Fruit fly (Drosophila melanogaster) whole organism, embryonic: Measurements from ENCODE around the gene CG7333.

ENCODE experiments used
- CG1024 ChIP-seq: fragments of 200-800 bp; sonication (Bioruptor generic); IDR thresholded peaks from 2 replicates; pipeline ENCODE4 v1.3.6; 2022; ENCODE audit warnings: missing biosample characterization, missing genetic modification characterization
- CG12104 ChIP-seq: fragments of 200-800 bp; sonication (Bioruptor generic); optimal IDR thresholded peaks from 3 replicates; lab custom pipeline; 2016; ENCODE audit warnings: missing biosample characterization, missing genetic modification characterization
- CG15479 ChIP-seq: fragments of 200-800 bp; sonication (Bioruptor generic); optimal IDR thresholded peaks from 3 replicates; lab custom pipeline; 2019; ENCODE audit warnings: missing biosample characterization, mild to moderate bottlenecking, missing genetic modification characterization, moderate library complexity
- CG16863 ChIP-seq: fragments of 200-800 bp; sonication (Bioruptor generic); optimal IDR thresholded peaks from 3 replicates; lab custom pipeline; 2016; ENCODE audit warnings: missing biosample characterization, missing genetic modification characterization
- CG17186 ChIP-seq: fragments of 200-800 bp; sonication (Bioruptor generic); optimal IDR thresholded peaks from 3 replicates; lab custom pipeline; 2017; ENCODE audit warnings: missing biosample characterization, missing genetic modification reagents, missing genetic modification characterization
- CG2116 ChIP-seq: fragments of 200-800 bp; sonication (Bioruptor generic); optimal IDR thresholded peaks from 3 replicates; lab custom pipeline; 2018; ENCODE audit warnings: missing biosample characterization, mild to moderate bottlenecking, missing genetic modification characterization
- CG30020 ChIP-seq: fragments of 200-800 bp; optimal IDR thresholded peaks from 2 replicates; lab custom pipeline; 2019; ENCODE audit warnings: missing biosample characterization, mild to moderate bottlenecking, missing genetic modification characterization, moderate library complexity
- CG3281 ChIP-seq: fragments of 200-800 bp; sonication (Bioruptor generic); optimal IDR thresholded peaks from 3 replicates; lab custom pipeline; 2017; ENCODE audit warnings: missing biosample characterization, mild to moderate bottlenecking, missing genetic modification characterization
- CG6254 ChIP-seq: fragments of 200-800 bp; sonication (Bioruptor generic); optimal IDR thresholded peaks from 3 replicates; lab custom pipeline; 2017; ENCODE audit warnings: mild to moderate bottlenecking, missing biosample characterization, missing genetic modification reagents, missing genetic modification characterization
- CG7271 ChIP-seq: fragments of 200-800 bp; sonication (Bioruptor generic); optimal IDR thresholded peaks from 2 replicates; lab custom pipeline; 2018; ENCODE audit warnings: missing biosample characterization, mild to moderate bottlenecking, missing genetic modification characterization, moderate library complexity
- CG7963 ChIP-seq: fragments of 200-800 bp; sonication (Bioruptor generic); IDR thresholded peaks from 3 replicates; pipeline ENCODE4 v1.3.6; 2022; ENCODE audit warnings: missing biosample characterization, missing genetic modification characterization; ENCODE audit not compliant: partially characterized antibody
- CG9817 ChIP-seq: fragments of 200-800 bp; sonication (Bioruptor generic); optimal IDR thresholded peaks from 2 replicates; lab custom pipeline; 2018; ENCODE audit warnings: missing biosample characterization, mild to moderate bottlenecking, missing genetic modification characterization, moderate library complexity
- CrebB ChIP-seq: fragments of 200-800 bp; sonication (Bioruptor generic); optimal IDR thresholded peaks from 3 replicates; lab custom pipeline; 2018; ENCODE audit warnings: missing biosample characterization, mild to moderate bottlenecking, missing genetic modification characterization
- Doc3 ChIP-seq: fragments of 200-800 bp; sonication (Bioruptor generic); IDR thresholded peaks from 3 replicates; pipeline ENCODE4 v1.3.6; 2022; ENCODE audit warnings: missing biosample characterization, missing genetic modification characterization; ENCODE audit not compliant: partially characterized antibody
- Ets65A ChIP-seq: fragments of 200-800 bp; sonication (Bioruptor generic); peaks from one replicate; lab custom pipeline; 2016; ENCODE audit warnings: missing biosample characterization, missing genetic modification characterization
- H2.0 ChIP-seq: fragments of 200-800 bp; sonication (Bioruptor generic); IDR thresholded peaks from 2 replicates; pipeline ENCODE4 v1.3.6; 2022; ENCODE audit warnings: missing biosample characterization, missing genetic modification characterization
- HHEX ChIP-seq: fragments of 200-800 bp; sonication (Bioruptor generic); optimal IDR thresholded peaks from 3 replicates; lab custom pipeline; 2017; ENCODE audit warnings: missing biosample characterization, mild to moderate bottlenecking, missing genetic modification characterization, missing genetic modification reagents
- HLH4C ChIP-seq: fragments of 200-800 bp; sonication (Bioruptor generic); IDR thresholded peaks from 3 replicates; pipeline ENCODE4 v1.3.6; 2022; ENCODE audit warnings: missing biosample characterization, missing genetic modification characterization; ENCODE audit not compliant: partially characterized antibody
- Hmx ChIP-seq: fragments of 200-800 bp; sonication (Bioruptor generic); optimal IDR thresholded peaks from 2 replicates; lab custom pipeline; 2016; ENCODE audit warnings: missing biosample characterization, missing genetic modification characterization
- MTF-1 ChIP-seq: fragments of 200-800 bp; sonication (Bioruptor generic); optimal IDR thresholded peaks from 2 replicates; lab custom pipeline; 2018; ENCODE audit warnings: missing biosample characterization, mild to moderate bottlenecking, missing genetic modification characterization, borderline replicate concordance
- Side ChIP-seq: fragments of 200-800 bp; sonication (Bioruptor generic); optimal IDR thresholded peaks from 2 replicates; lab custom pipeline; 2016; ENCODE audit warnings: missing biosample characterization, missing genetic modification characterization
- Sry-β ChIP-seq: fragments of 200-800 bp; sonication (Bioruptor generic); optimal IDR thresholded peaks from 2 replicates; lab custom pipeline; 2018; ENCODE audit warnings: missing biosample characterization, mild to moderate bottlenecking, missing genetic modification characterization, moderate library complexity
- Sry-δ ChIP-seq: fragments of 200-800 bp; sonication (Bioruptor generic); optimal IDR thresholded peaks from 2 replicates; lab custom pipeline; 2016; ENCODE audit warnings: missing biosample characterization, missing genetic modification characterization
- Stat92E ChIP-seq, 3 experiments: fragments of >200 bp in 2 of 3; fragments of 200-800 bp in 1 of 3; sonication (Bioruptor generic) in 1 of 3; optimal IDR thresholded peaks; 2 replicates each; lab custom pipeline; 2017 to 2019; ENCODE audit warnings: missing biosample characterization in 3 of 3, missing genetic modification characterization in 3 of 3, mild to moderate bottlenecking in 1 of 3, moderate library complexity in 1 of 3
- Usf ChIP-seq: fragments of 200-800 bp; sonication (Bioruptor generic); optimal IDR thresholded peaks from 2 replicates; lab custom pipeline; 2017; ENCODE audit warnings: missing genotype, missing biosample characterization, missing genetic modification characterization
- ash1 ChIP-seq: fragments of 200-800 bp; sonication (Bioruptor generic); optimal IDR thresholded peaks from 2 replicates; lab custom pipeline; 2018; ENCODE audit warnings: missing biosample characterization, mild to moderate bottlenecking, missing genetic modification characterization
- ato ChIP-seq: fragments of 200-800 bp; sonication (Bioruptor generic); IDR thresholded peaks from 2 replicates; pipeline ENCODE4 v1.3.6; 2022; ENCODE audit warnings: missing biosample characterization, missing genetic modification characterization; ENCODE audit not compliant: partially characterized antibody
- caup ChIP-seq: fragments of 200-800 bp; sonication (Bioruptor generic); optimal IDR thresholded peaks from 3 replicates; lab custom pipeline; 2017; ENCODE audit warnings: missing biosample characterization, mild to moderate bottlenecking, missing genetic modification characterization, moderate library complexity; ENCODE audit not compliant: severe bottlenecking
- chif ChIP-seq, 2 experiments: fragments of 200-800 bp; sonication (Bioruptor generic); optimal IDR thresholded peaks; 3 replicates each; lab custom pipeline; 2016; ENCODE audit warnings: missing biosample characterization in 2 of 2, missing genetic modification characterization in 2 of 2
- corto ChIP-seq: fragments of 200-800 bp; sonication (Bioruptor generic); optimal IDR thresholded peaks from 2 replicates; lab custom pipeline; 2016; ENCODE audit warnings: missing biosample characterization, mild to moderate bottlenecking, missing genetic modification characterization, moderate library complexity
- crol ChIP-seq: fragments of 200-800 bp; sonication (Bioruptor generic); IDR thresholded peaks from 2 replicates; pipeline ENCODE4 v1.3.6; 2022; ENCODE audit warnings: missing biosample characterization, missing genetic modification characterization
- dmrt11E ChIP-seq: fragments of 200-800 bp; sonication (Bioruptor generic); optimal IDR thresholded peaks from 3 replicates; lab custom pipeline; 2018; ENCODE audit warnings: missing biosample characterization, mild to moderate bottlenecking, missing genetic modification characterization, moderate library complexity
- dysf ChIP-seq: fragments of 200-800 bp; sonication (Bioruptor generic); IDR thresholded peaks from 3 replicates; pipeline ENCODE4 v1.3.6; 2022; ENCODE audit warnings: missing biosample characterization, missing genetic modification characterization
- grau ChIP-seq: fragments of 200-800 bp; optimal IDR thresholded peaks from 3 replicates; lab custom pipeline; 2019; ENCODE audit warnings: missing biosample characterization, mild to moderate bottlenecking, missing genetic modification characterization, moderate library complexity
- her ChIP-seq: fragments of 200-800 bp; sonication (Bioruptor generic); optimal IDR thresholded peaks from 2 replicates; lab custom pipeline; 2016; ENCODE audit warnings: missing biosample characterization, missing genetic modification characterization
- inv ChIP-seq: fragments of 200-800 bp; sonication (Bioruptor generic); IDR thresholded peaks from 2 replicates; pipeline ENCODE4 v1.3.6; 2022; ENCODE audit warnings: missing biosample characterization, missing genetic modification characterization; ENCODE audit not compliant: partially characterized antibody
- lola ChIP-seq, 3 experiments: fragments of >200 bp in 2 of 3; fragments of 200-800 bp in 1 of 3; sonication (Bioruptor generic) in 1 of 3; optimal IDR thresholded peaks; 2 replicates each; lab custom pipeline; 2017 to 2019; ENCODE audit warnings: missing biosample characterization in 3 of 3, missing genetic modification characterization in 3 of 3, mild to moderate bottlenecking in 1 of 3, moderate library complexity in 1 of 3
- mam ChIP-seq: fragments of 200-800 bp; sonication (Bioruptor generic); optimal IDR thresholded peaks from 3 replicates; lab custom pipeline; 2016; ENCODE audit warnings: missing biosample characterization, missing genetic modification characterization
- pho ChIP-seq: fragments of 200-800 bp; sonication (Bioruptor generic); optimal IDR thresholded peaks from 2 replicates; lab custom pipeline; 2016; ENCODE audit warnings: missing biosample characterization, missing genetic modification characterization
- ro ChIP-seq: fragments of 200-800 bp; sonication (Bioruptor generic); IDR thresholded peaks from 2 replicates; pipeline ENCODE4 v1.3.6; 2022; ENCODE audit warnings: missing biosample characterization, missing genetic modification characterization
- sob ChIP-seq: fragments of 200-800 bp; sonication (Bioruptor generic); IDR thresholded peaks from 2 replicates; pipeline ENCODE4 v1.3.6; 2022; ENCODE audit warnings: missing biosample characterization, missing genetic modification characterization
- stwl ChIP-seq: fragments of 200-800 bp; sonication (Bioruptor generic); optimal IDR thresholded peaks from 3 replicates; lab custom pipeline; 2018; ENCODE audit warnings: missing biosample characterization, mild to moderate bottlenecking, missing genetic modification characterization, moderate library complexity
- trh ChIP-seq: fragments of 200-800 bp; sonication (Bioruptor generic); optimal IDR thresholded peaks from 2 replicates; lab custom pipeline; 2016; ENCODE audit warnings: missing biosample characterization, missing genetic modification characterization
- unc-4 ChIP-seq: fragments of 200-800 bp; sonication (Bioruptor generic); IDR thresholded peaks from 2 replicates; pipeline ENCODE4 v1.3.6; 2022; ENCODE audit warnings: missing biosample characterization, missing genetic modification characterization; ENCODE audit not compliant: partially characterized antibody
- vnd ChIP-seq: fragments of 200-800 bp; sonication (Bioruptor generic); IDR thresholded peaks from 3 replicates; pipeline ENCODE4 v1.3.6; 2022; ENCODE audit warnings: missing biosample characterization, missing genetic modification characterization; ENCODE audit not compliant: partially characterized antibody
- zf30C ChIP-seq: fragments of 200-800 bp; sonication (Bioruptor generic); optimal IDR thresholded peaks from 3 replicates; lab custom pipeline; 2018; ENCODE audit warnings: missing biosample characterization, mild to moderate bottlenecking, missing genetic modification characterization
- zfh2 ChIP-seq: fragments of 200-800 bp; sonication (Bioruptor generic); optimal IDR thresholded peaks from 2 replicates; lab custom pipeline; 2016; ENCODE audit warnings: missing biosample characterization, missing genetic modification characterization

Gene CG7333

dm6 chr3R:19644901-19645204, 44.4 kb downstream of the CG7333 start, which contains the start of gene Nup58 (continued):
- TF ChIP-seq vnd (GFP tag; lab: Robert Waterston, UW) (peak; percentile 76), unc-4 (GFP tag; lab: Robert Waterston, UW) (peak; percentile 80)

dm6 chr3R:19648289-19648916, 48.0 kb downstream of the CG7333 start, which contains the start of the genes CG6195 and CG31220:
CG6195 (minus strand) TSS chr3R:19648410.
CG31220 (plus strand) TSS chr3R:19648487.
- no peak for TF ChIP-seq dmrt11E (tag; lab: Kevin White, UChicago)
- TF ChIP-seq Side (GFP tag; lab: Kevin White, UChicago) = no peak
- TF ChIP-seq ash1 = no peak
- no peak for TF ChIP-seq CrebB (tag; lab: Kevin White, UChicago)
- TF ChIP-seq stwl (tag; lab: Kevin White, UChicago) = peak; percentile 64
- TF ChIP-seq lola (GFP tag; optimal IDR thresholded peaks at IDR 0.05; lab: Kevin White, UChicago) = no peak
- TF ChIP-seq Doc3 (GFP tag; lab: Robert Waterston, UW) = no peak
- TF ChIP-seq CG9817 (tag; lab: Kevin White, UChicago) = no peak
- TF ChIP-seq CG7963 (GFP tag; lab: Robert Waterston, UW) = no peak
- 0 out of 3 replicates have a peak, but pooled peaks have one; percentile 24 for TF ChIP-seq dysf (GFP tag; lab: Robert Waterston, UW)
- TF ChIP-seq CG2116 (GFP tag; lab: Kevin White, UChicago) = peak; percentile 45
- TF ChIP-seq trh (GFP tag; lab: Kevin White, UChicago) = no peak
- peak; percentile 0 for TF ChIP-seq Sry-δ (GFP tag; lab: Kevin White, UChicago)
- no peak for TF ChIP-seq ro (GFP tag; lab: Robert Waterston, UW)
- TF ChIP-seq chif (GFP tag; optimal IDR thresholded peaks at IDR 0.05; lab: Kevin White, UChicago) = peak; percentile 14 to 35
- no peak for TF ChIP-seq inv
- no peak for TF ChIP-seq HLH4C (GFP tag; lab: Robert Waterston, UW)
- 0 out of 2 replicates have a peak, but pooled peaks have one; percentile 28 for TF ChIP-seq sob (GFP tag; lab: Robert Waterston, UW)
- peak; percentile 62 for TF ChIP-seq Ets65A (GFP tag; lab: Kevin White, UChicago)
- no peak for TF ChIP-seq Stat92E (GFP tag; optimal IDR thresholded peaks at IDR 0.05; lab: Kevin White, UChicago)
- TF ChIP-seq Hmx (GFP tag; lab: Kevin White, UChicago) = no peak
- no peak for TF ChIP-seq CG1024 (GFP tag; lab: Robert Waterston, UW)
- 0 out of 2 replicates have a peak, but pooled peaks have one; percentile 10 for TF ChIP-seq ato (GFP tag; lab: Robert Waterston, UW)
- TF ChIP-seq CG16863 = peak; percentile 2
- TF ChIP-seq H2.0 (GFP tag; lab: Robert Waterston, UW) = peak; percentile 44; the same call in 1 of the 2 replicates
- peak; percentile 12 for TF ChIP-seq caup (GFP tag; lab: Kevin White, UChicago)
- no peak for TF ChIP-seq MTF-1
- peak; percentile 14 for TF ChIP-seq CG17186 (GFP tag; lab: Kevin White, UChicago)
- TF ChIP-seq pho = no peak
- no peak for TF ChIP-seq crol (GFP tag; lab: Robert Waterston, UW)
- no peak for TF ChIP-seq Usf
- TF ChIP-seq CG15479 (GFP tag; lab: Kevin White, UChicago) = no peak
- TF ChIP-seq CG30020 (tag; lab: Kevin White, UChicago) = peak; percentile 90
- TF ChIP-seq zfh2 (GFP tag; lab: Kevin White, UChicago) = peak; percentile 24
- no peak for TF ChIP-seq corto
- no peak for TF ChIP-seq mam (GFP tag; lab: Kevin White, UChicago)
- no peak for TF ChIP-seq zf30C (GFP tag; lab: Kevin White, UChicago)
- TF ChIP-seq CG3281 (GFP tag; lab: Kevin White, UChicago) = no peak
- TF ChIP-seq Sry-β (GFP tag; lab: Kevin White, UChicago) = no peak
- TF ChIP-seq CG6254 (GFP tag; lab: Kevin White, UChicago) = no peak
- no peak for TF ChIP-seq CG12104 (GFP tag; lab: Kevin White, UChicago)
- TF ChIP-seq grau (tag; lab: Kevin White, UChicago) = peak; percentile 24
- TF ChIP-seq HHEX (GFP tag; lab: Kevin White, UChicago) = no peak
- no peak for TF ChIP-seq CG7271 (tag; lab: Kevin White, UChicago)
- TF ChIP-seq her (GFP tag; lab: Kevin White, UChicago) = peak; percentile 44
